Worm (Caenorhabditis elegans): Measurements from ENCODE around the gene dph-7.

dph-7 gene

DNA sequence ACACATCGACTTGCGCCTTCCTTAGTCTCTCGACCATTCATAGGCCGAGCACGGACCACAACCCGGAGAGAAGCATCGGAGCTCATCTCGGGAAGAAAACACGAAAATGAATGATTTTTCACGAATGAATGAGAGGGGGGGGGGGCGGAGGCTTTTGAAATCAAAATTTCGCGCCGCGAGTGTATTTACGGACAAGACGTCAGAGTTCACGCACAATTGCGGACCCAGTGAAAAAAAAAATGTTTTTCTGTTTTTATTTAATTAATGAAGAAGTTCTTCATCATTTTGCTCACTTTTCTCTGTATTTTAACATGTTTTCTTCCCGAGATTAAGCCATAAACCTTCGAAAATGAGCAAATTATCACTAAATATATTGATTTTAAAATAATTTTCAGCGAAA is 7.8 kb upstream of the dph-7 start, which contains the start of the genes klp-19 and slc-36.1 (continued):
- TF ChIP-seq Y116A8C.19 (tag; optimal IDR thresholded peaks at IDR 0.05; ENCODE audit: borderline replicate concordance) (no peak), ces-1 (GFP tag; optimal IDR thresholded peaks at IDR 0.05) (no peak), ceh-90 (tag; optimal IDR thresholded peaks at IDR 0.05) (no peak), C34B4.2 (tag; optimal IDR thresholded peaks at IDR 0.05) (no peak), lin-15B (tag; optimal IDR thresholded peaks at IDR 0.05) (peak; percentile 41), mep-1 (tag; optimal IDR thresholded peaks at IDR 0.05) (peak; percentile 74), elt-3 (tag; optimal IDR thresholded peaks at IDR 0.05) (no peak), dpl-1 (GFP tag; optimal IDR thresholded peaks at IDR 0.05) (peak; percentile 83 to 88 (median 84)), xbp-1 (tag; optimal IDR thresholded peaks at IDR 0.05) (peak; percentile 34), lin-35 (GFP tag; optimal IDR thresholded peaks at IDR 0.05) (peak; percentile 86 to 87), nhr-71 (tag; optimal IDR thresholded peaks at IDR 0.05) (peak; percentile 67), lin-13 (GFP tag; optimal IDR thresholded peaks at IDR 0.05) (peak; percentile 12), ztf-11 (tag; optimal IDR thresholded peaks at IDR 0.05) (no peak), ceh-8 (GFP tag; optimal IDR thresholded peaks at IDR 0.05) (no peak), nhr-19 (GFP tag; conservative IDR thresholded peaks at IDR 0.05) (peak; percentile 19; the same call in 1 of the 2 replicates), pqm-1 (tag; optimal IDR thresholded peaks at IDR 0.05) (no peak), fkh-4 (tag; optimal IDR thresholded peaks at IDR 0.05; ENCODE audit: borderline replicate concordance) (no peak), isw-1 (GFP tag; IDR thresholded peaks at IDR 0.05) (peak; percentile 29), nhr-84 (tag; optimal IDR thresholded peaks at IDR 0.05) (no peak), ceh-63 (GFP tag; optimal IDR thresholded peaks at IDR 0.05) (no peak), unc-98 (GFP tag; IDR thresholded peaks at IDR 0.05) (no peak), nhr-12 (tag; optimal IDR thresholded peaks at IDR 0.05) (no peak), rnt-1 (tag; optimal IDR thresholded peaks at IDR 0.05) (no peak), lir-3 (tag; optimal IDR thresholded peaks at IDR 0.05; ENCODE audit: poor library complexity) (no peak), C04F5.9 (tag; optimal IDR thresholded peaks at IDR 0.05) (peak; percentile 30), hpl-2 (GFP tag; optimal IDR thresholded peaks at IDR 0.05) (no peak), pax-3 (tag; optimal IDR thresholded peaks at IDR 0.05) (no peak), unc-130 (tag; optimal IDR thresholded peaks at IDR 0.05) (peak; percentile 17), F16B12.6 (tag; optimal IDR thresholded peaks at IDR 0.05) (peak; percentile 91), vab-15 (tag; optimal IDR thresholded peaks at IDR 0.05) (no peak), efl-1 (optimal IDR thresholded peaks at IDR 0.05) (peak; percentile 76 to 83), efl-1 (GFP tag; optimal IDR thresholded peaks at IDR 0.05 in 1 of 2) (peak; percentile 88 to 98), unc-86 (tag; optimal IDR thresholded peaks at IDR 0.05) (peak; percentile 42), nhr-11 (tag; optimal IDR thresholded peaks at IDR 0.05) (no peak), mdl-1 (tag; optimal IDR thresholded peaks at IDR 0.05) (peak in 1 of 2 experiments; percentile 17), nhr-28 (tag; optimal IDR thresholded peaks at IDR 0.05) (no peak), ceh-82 (tag; optimal IDR thresholded peaks at IDR 0.05) (peak in 2 of 3 experiments; percentile 27 to 47), hlh-4 (tag; optimal IDR thresholded peaks at IDR 0.05) (no peak), snu-23 (GFP tag; optimal IDR thresholded peaks at IDR 0.05) (peak; percentile 66), tbx-2 (tag; optimal IDR thresholded peaks at IDR 0.05) (peak; percentile 35), tlp-1 (tag; optimal IDR thresholded peaks at IDR 0.05) (no peak), irx-1 (tag; optimal IDR thresholded peaks at IDR 0.05) (peak; percentile 38), sox-4 (tag; optimal IDR thresholded peaks at IDR 0.05) (no peak), nhr-20 (tag; optimal IDR thresholded peaks at IDR 0.05) (peak; percentile 32), nhr-76 (tag; optimal IDR thresholded peaks at IDR 0.05) (no peak), lin-14 (GFP tag; optimal IDR thresholded peaks at IDR 0.05) (no peak)

Data from whole organism, L1 larva.